Worm (Caenorhabditis elegans) whole organism, L3 larva: Measurements from ENCODE around the gene F29C4.4.

Experiments used
- daf-12 ChIP-seq: fragments of 150-350 bp; optimal IDR thresholded peaks from 2 replicates; lab custom pipeline; 2014; ENCODE audit warnings: missing biosample characterization, missing genetic modification reagents, missing genetic modification characterization
- mml-1 ChIP-seq: fragments of 150-350 bp; sonication (generic microtip); optimal IDR thresholded peaks from 3 replicates; lab custom pipeline; 2014; ENCODE audit warnings: missing biosample characterization, missing genetic modification characterization
- nhr-11 ChIP-seq: fragments of 150-350 bp; optimal IDR thresholded peaks from 2 replicates; lab custom pipeline; 2014; ENCODE audit warnings: missing biosample characterization, missing genetic modification characterization
- nhr-76 ChIP-seq: fragments of 150-350 bp; sonication (generic microtip); optimal IDR thresholded peaks from 5 replicates; lab custom pipeline; 2014; ENCODE audit warnings: missing biosample characterization, missing genetic modification characterization
- nhr-77 ChIP-seq: fragments of 150-350 bp; optimal IDR thresholded peaks from 2 replicates; lab custom pipeline; 2014; ENCODE audit warnings: missing biosample characterization, missing genetic modification characterization
- pha-4 ChIP-seq: fragments of 150-350 bp; optimal IDR thresholded peaks from 2 replicates; lab custom pipeline; 2014; ENCODE audit warnings: missing biosample characterization, missing genetic modification reagents, missing genetic modification characterization

- TF ChIP-seq nhr-77 (no peak), mml-1 (tag; lab: Kevin White, UChicago) (no peak), pha-4 (tag; lab: Kevin White, UChicago) (no peak), nhr-11 (no peak), daf-12 (tag; lab: Kevin White, UChicago) (no peak), nhr-76 (tag; lab: Kevin White, UChicago) (no peak)
Observed at ce11 chrIV:157809-158208, 46.3 kb downstream of the F29C4.4 start, which contains the start of gene gegf-1.
